Fruit fly (Drosophila melanogaster) whole organism, embryonic: ENCODE results near the gene Atg14.

Source experiments
- Blimp-1 ChIP-seq: fragments of 200-800 bp; sonication (Bioruptor generic); optimal IDR thresholded peaks from 3 replicates; lab custom pipeline; 2018; ENCODE audit warnings: missing biosample characterization, missing genetic modification characterization, mild to moderate bottlenecking, moderate library complexity, missing genetic modification reagents
- CG10321 ChIP-seq: fragments of 200-800 bp; sonication (Bioruptor generic); IDR thresholded peaks from 2 replicates; pipeline ENCODE4 v1.3.6; 2022; ENCODE audit warnings: missing biosample characterization, missing genetic modification characterization
- CG10565 ChIP-seq: fragments of 200-800 bp; sonication (Bioruptor generic); optimal IDR thresholded peaks from 3 replicates; lab custom pipeline; 2016; ENCODE audit warnings: missing biosample characterization, mild to moderate bottlenecking, missing genetic modification characterization
- CG12219 ChIP-seq: fragments of 200-800 bp; sonication (Bioruptor generic); optimal IDR thresholded peaks from 3 replicates; lab custom pipeline; 2018; ENCODE audit warnings: missing biosample characterization, mild to moderate bottlenecking, missing genetic modification characterization
- CG15696 ChIP-seq: fragments of 200-800 bp; sonication (Bioruptor generic); optimal IDR thresholded peaks from 2 replicates; lab custom pipeline; 2019; ENCODE audit warnings: missing biosample characterization, mild to moderate bottlenecking, missing genetic modification characterization, moderate library complexity
- CG18599 ChIP-seq: fragments of 200-800 bp; sonication (Bioruptor generic); optimal IDR thresholded peaks from 3 replicates; lab custom pipeline; 2017; ENCODE audit warnings: missing biosample characterization, missing genetic modification characterization, mild to moderate bottlenecking, moderate library complexity, missing genetic modification reagents
- CG31388 ChIP-seq: fragments of 200-800 bp; sonication (Bioruptor generic); optimal IDR thresholded peaks from 2 replicates; lab custom pipeline; 2016; ENCODE audit warnings: missing biosample characterization, missing genetic modification characterization
- CG3281 ChIP-seq: fragments of 200-800 bp; sonication (Bioruptor generic); optimal IDR thresholded peaks from 3 replicates; lab custom pipeline; 2017; ENCODE audit warnings: missing biosample characterization, mild to moderate bottlenecking, missing genetic modification characterization
- CG33557 ChIP-seq: fragments of 200-800 bp; sonication (Bioruptor generic); optimal IDR thresholded peaks from 2 replicates; lab custom pipeline; 2019; ENCODE audit warnings: missing biosample characterization, mild to moderate bottlenecking, missing genetic modification characterization, moderate library complexity
- CG5953 ChIP-seq: fragments of 200-800 bp; sonication (Bioruptor generic); IDR thresholded peaks from 2 replicates; pipeline ENCODE4 v1.3.6; 2022; ENCODE audit warnings: missing biosample characterization, missing genetic modification characterization
- CG6654 ChIP-seq: fragments of 200-800 bp; sonication (Bioruptor generic); optimal IDR thresholded peaks from 2 replicates; lab custom pipeline; 2017; ENCODE audit warnings: missing biosample characterization, mild to moderate bottlenecking, missing genetic modification characterization
- CG7556 ChIP-seq: fragments of 200-800 bp; sonication (Bioruptor generic); optimal IDR thresholded peaks from 2 replicates; lab custom pipeline; 2017; ENCODE audit warnings: missing biosample characterization, mild to moderate bottlenecking, missing genetic modification characterization
- CG7963 ChIP-seq: fragments of 200-800 bp; sonication (Bioruptor generic); IDR thresholded peaks from 3 replicates; pipeline ENCODE4 v1.3.6; 2022; ENCODE audit warnings: missing biosample characterization, missing genetic modification characterization; ENCODE audit not compliant: partially characterized antibody
- CG8290 ChIP-seq, 3 experiments: fragments of 200-800 bp; sonication (Bioruptor generic); optimal IDR thresholded peaks; 2 replicates each; lab custom pipeline; 2016 to 2019; ENCODE audit warnings: missing biosample characterization in 3 of 3, missing genetic modification characterization in 3 of 3, mild to moderate bottlenecking in 2 of 3, moderate library complexity in 1 of 3
- CG8359 ChIP-seq: fragments of 200-800 bp; sonication (Bioruptor generic); optimal IDR thresholded peaks from 2 replicates; lab custom pipeline; 2017; ENCODE audit warnings: missing biosample characterization, mild to moderate bottlenecking, missing genetic modification characterization, borderline replicate concordance
- CG8765 ChIP-seq: fragments of 200-800 bp; sonication (Bioruptor generic); IDR thresholded peaks from 2 replicates; pipeline ENCODE4 v1.3.6; 2022; ENCODE audit warnings: missing biosample characterization, missing genetic modification characterization
- CG8924 ChIP-seq: fragments of 200-800 bp; optimal IDR thresholded peaks from 3 replicates; lab custom pipeline; 2019; ENCODE audit warnings: missing biosample characterization, mild to moderate bottlenecking, missing genetic modification characterization, moderate library complexity
- CG9609 ChIP-seq: fragments of 200-800 bp; sonication (Bioruptor generic); optimal IDR thresholded peaks from 3 replicates; lab custom pipeline; 2016; ENCODE audit warnings: missing biosample characterization, missing genetic modification characterization
- CTCF ChIP-seq: fragments of 200-800 bp; sonication (Bioruptor generic); optimal IDR thresholded peaks from 2 replicates; lab custom pipeline; 2017; ENCODE audit warnings: missing biosample characterization, mild to moderate bottlenecking, missing genetic modification characterization, moderate library complexity
- CrebB ChIP-seq: fragments of 200-800 bp; sonication (Bioruptor generic); optimal IDR thresholded peaks from 3 replicates; lab custom pipeline; 2018; ENCODE audit warnings: missing biosample characterization, mild to moderate bottlenecking, missing genetic modification characterization
- Dip3 ChIP-seq: fragments of 200-800 bp; sonication (Bioruptor generic); optimal IDR thresholded peaks from 3 replicates; lab custom pipeline; 2016; ENCODE audit warnings: missing biosample characterization, missing genetic modification characterization
- GATAe ChIP-seq: fragments of 200-800 bp; sonication (Bioruptor generic); conservative IDR thresholded peaks from 2 replicates; pipeline ENCODE4 v1.3.6; 2022; ENCODE audit warnings: missing biosample characterization, missing genetic modification characterization
- HHEX ChIP-seq: fragments of 200-800 bp; sonication (Bioruptor generic); optimal IDR thresholded peaks from 3 replicates; lab custom pipeline; 2017; ENCODE audit warnings: missing biosample characterization, mild to moderate bottlenecking, missing genetic modification characterization, missing genetic modification reagents
- HLH3B ChIP-seq: fragments of 200-800 bp; sonication (Bioruptor generic); IDR thresholded peaks from 2 replicates; pipeline ENCODE4 v1.3.6; 2022; ENCODE audit warnings: missing biosample characterization, missing genetic modification characterization
- Hr3 ChIP-seq: fragments of 200-800 bp; sonication (Bioruptor generic); optimal IDR thresholded peaks from 3 replicates; lab custom pipeline; 2016; ENCODE audit warnings: missing biosample characterization, missing genetic modification characterization
- Hr78 ChIP-seq, 2 experiments: fragments of 200-800 bp in 1 of 2; fragments of >200 bp in 1 of 2; sonication (Bioruptor generic) in 1 of 2; optimal IDR thresholded peaks; 2 replicates each; lab custom pipeline; 2017 to 2019; ENCODE audit warnings: missing biosample characterization in 2 of 2, missing genetic modification characterization in 2 of 2, mild to moderate bottlenecking in 1 of 2, moderate library complexity in 1 of 2
- NK7.1 ChIP-seq: fragments of 200-800 bp; sonication (Bioruptor generic); optimal IDR thresholded peaks from 3 replicates; lab custom pipeline; 2016; ENCODE audit warnings: missing biosample characterization, missing genetic modification characterization
- Neu2 ChIP-seq: fragments of 200-800 bp; sonication (Bioruptor generic); optimal IDR thresholded peaks from 3 replicates; lab custom pipeline; 2016; ENCODE audit warnings: missing biosample characterization, missing genetic modification characterization, borderline replicate concordance
- Nf-YA ChIP-seq: fragments of 200-800 bp; sonication (Bioruptor generic); IDR thresholded peaks from 2 replicates; pipeline ENCODE4 v1.3.6; 2022; ENCODE audit warnings: missing biosample characterization, missing genetic modification characterization
- Pdp1 ChIP-seq, 2 experiments: fragments of 200-800 bp; sonication (Bioruptor generic); optimal IDR thresholded peaks; 3 replicates each; lab custom pipeline; 2016; ENCODE audit warnings: missing biosample characterization in 2 of 2, missing genetic modification characterization in 2 of 2, mild to moderate bottlenecking in 1 of 2, moderate library complexity in 1 of 2
- Rfx ChIP-seq: fragments of 200-800 bp; sonication (Bioruptor generic); IDR thresholded peaks from 2 replicates; pipeline ENCODE4 v1.3.6; 2022; ENCODE audit warnings: missing biosample characterization, missing genetic modification characterization
- Rx ChIP-seq: fragments of 200-800 bp; sonication (Bioruptor generic); IDR thresholded peaks from 2 replicates; pipeline ENCODE4 v1.3.6; 2022; ENCODE audit warnings: missing biosample characterization, missing genetic modification characterization
- Xrp1 ChIP-seq: fragments of 200-800 bp; sonication (Bioruptor generic); IDR thresholded peaks from 2 replicates; pipeline ENCODE4 v1.3.6; 2022; ENCODE audit warnings: missing biosample characterization, missing genetic modification characterization
- amos ChIP-seq: fragments of 200-800 bp; sonication (Bioruptor generic); IDR thresholded peaks from 2 replicates; pipeline ENCODE4 v1.3.6; 2022; ENCODE audit warnings: missing biosample characterization, missing genetic modification characterization; ENCODE audit not compliant: partially characterized antibody
- ap ChIP-seq: fragments of 200-800 bp; sonication (Bioruptor generic); IDR thresholded peaks from 2 replicates; pipeline ENCODE4 v1.3.6; 2022; ENCODE audit warnings: missing biosample characterization, missing genetic modification characterization
- ara ChIP-seq: fragments of 200-800 bp; sonication (Bioruptor generic); IDR thresholded peaks from 2 replicates; pipeline ENCODE4 v1.3.6; 2022; ENCODE audit warnings: missing biosample characterization, missing genetic modification characterization
- chn ChIP-seq: fragments of 200-800 bp; sonication (Bioruptor generic); optimal IDR thresholded peaks from 2 replicates; lab custom pipeline; 2016; ENCODE audit warnings: missing biosample characterization, missing genetic modification characterization
- ci ChIP-seq: fragments of 200-800 bp; sonication (Bioruptor generic); IDR thresholded peaks from 3 replicates; pipeline ENCODE4 v1.3.6; 2022; ENCODE audit warnings: missing biosample characterization, missing genetic modification characterization
- crol ChIP-seq: fragments of 200-800 bp; sonication (Bioruptor generic); IDR thresholded peaks from 2 replicates; pipeline ENCODE4 v1.3.6; 2022; ENCODE audit warnings: missing biosample characterization, missing genetic modification characterization
- esg ChIP-seq: fragments of 200-800 bp; sonication (Bioruptor generic); conservative IDR thresholded peaks from 2 replicates; pipeline ENCODE4 v1.3.6; 2022; ENCODE audit warnings: missing biosample characterization, missing genetic modification characterization
- gcm ChIP-seq: fragments of 200-800 bp; sonication (Bioruptor generic); optimal IDR thresholded peaks from 2 replicates; lab custom pipeline; 2019; ENCODE audit warnings: missing biosample characterization, mild to moderate bottlenecking, missing genetic modification characterization, moderate library complexity
- hkb ChIP-seq, 2 experiments: fragments of 200-800 bp in 1 of 2; fragments of >200 bp in 1 of 2; sonication (Bioruptor generic) in 1 of 2; IDR thresholded peaks in 1 of 2; optimal IDR thresholded peaks in 1 of 2; 2 replicates each; pipeline versions ENCODE4 v1.3.6 to Lab custom; 2017 to 2022; ENCODE audit warnings: missing biosample characterization in 1 of 2, missing genetic modification characterization in 1 of 2
- lab ChIP-seq: fragments of 200-800 bp; sonication (Bioruptor generic); optimal IDR thresholded peaks from 3 replicates; lab custom pipeline; 2017; ENCODE audit warnings: missing biosample characterization, missing genetic modification characterization, mild to moderate bottlenecking, moderate library complexity, missing genetic modification reagents
- nau ChIP-seq: fragments of 200-800 bp; sonication (Bioruptor generic); optimal IDR thresholded peaks from 3 replicates; lab custom pipeline; 2017; ENCODE audit warnings: missing biosample characterization, mild to moderate bottlenecking, missing genetic modification characterization, missing genetic modification reagents
- repo ChIP-seq: fragments of 200-800 bp; sonication (Bioruptor generic); optimal IDR thresholded peaks from 2 replicates; lab custom pipeline; 2016; ENCODE audit warnings: missing biosample characterization, missing genetic modification characterization
- rib ChIP-seq: fragments of 200-800 bp; sonication (Bioruptor generic); IDR thresholded peaks from 2 replicates; pipeline ENCODE4 v1.3.6; 2022; ENCODE audit warnings: missing biosample characterization, missing genetic modification characterization
- run ChIP-seq: fragments of 200-800 bp; sonication (Bioruptor generic); optimal IDR thresholded peaks from 3 replicates; lab custom pipeline; 2018; ENCODE audit warnings: missing biosample characterization, mild to moderate bottlenecking, missing genetic modification characterization
- twi ChIP-seq: fragments of 200-800 bp; optimal IDR thresholded peaks from 2 replicates; lab custom pipeline; 2019; ENCODE audit warnings: missing biosample characterization, mild to moderate bottlenecking, missing genetic modification characterization, moderate library complexity
- zen ChIP-seq: fragments of 200-800 bp; sonication (Bioruptor generic); optimal IDR thresholded peaks from 3 replicates; lab custom pipeline; 2018; ENCODE audit warnings: missing biosample characterization, mild to moderate bottlenecking, missing genetic modification characterization, moderate library complexity

The Atg14 gene

DNA sequence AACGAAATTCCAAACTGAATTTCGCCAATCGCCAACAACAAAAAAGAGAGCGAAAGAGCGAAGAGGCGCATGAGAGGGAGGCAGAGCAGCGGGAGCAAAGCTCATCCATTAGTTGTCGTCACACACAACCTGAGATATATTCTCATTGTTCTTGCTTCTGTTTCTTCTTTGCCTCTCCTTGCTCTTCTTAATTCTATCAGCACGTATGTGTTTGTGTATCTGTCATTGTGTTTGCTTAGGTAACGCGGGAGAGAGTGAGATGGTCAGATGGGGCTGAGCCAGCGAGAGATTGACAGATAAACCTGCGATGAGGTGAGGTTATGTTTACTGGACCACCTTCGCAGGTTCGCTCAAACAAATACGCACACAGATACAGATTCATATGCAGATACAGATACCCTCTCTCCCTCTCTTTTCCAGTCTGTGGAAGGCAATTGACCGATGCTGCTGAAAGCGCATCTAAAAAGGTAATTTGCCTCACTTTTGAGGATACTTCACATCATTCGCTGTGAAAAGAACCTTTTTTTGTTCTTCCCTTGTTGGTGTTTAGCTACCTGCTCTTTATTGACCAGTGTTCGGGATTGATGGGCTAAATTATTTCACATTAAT is 42.1 kb upstream of the Atg14 start (continued):
- TF ChIP-seq Hr78 (GFP tag; optimal IDR thresholded peaks at IDR 0.05; lab: Kevin White, UChicago) (peak in 1 of 2 experiments; percentile 6), CG8290 (GFP tag; optimal IDR thresholded peaks at IDR 0.05; lab: Kevin White, UChicago) (no peak), CG8290 (tag; optimal IDR thresholded peaks at IDR 0.05; lab: Kevin White, UChicago) (peak in 1 of 2 experiments; percentile 38), CG12219 (peak; percentile 6), CG8359 (GFP tag; lab: Kevin White, UChicago) (no peak), ci (GFP tag; lab: Robert Waterston, UW) (peak; percentile 64), hkb (optimal IDR thresholded peaks at IDR 0.05; lab: Kevin White, UChicago) (no peak), hkb (GFP tag; IDR thresholded peaks at IDR 0.05; lab: Robert Waterston, UW) (no peak), CG31388 (GFP tag; lab: Kevin White, UChicago) (no peak), Dip3 (GFP tag; lab: Kevin White, UChicago) (no peak), ara (no peak), Blimp-1 (peak; percentile 29), twi (tag; lab: Kevin White, UChicago) (peak; percentile 35), CG6654 (GFP tag; lab: Kevin White, UChicago) (no peak), Hr3 (no peak), Xrp1 (GFP tag; lab: Robert Waterston, UW) (0 out of 2 replicates have a peak, but pooled peaks have one; percentile 19), Neu2 (GFP tag; lab: Kevin White, UChicago) (no peak), amos (GFP tag; lab: Robert Waterston, UW) (no peak), CTCF (GFP tag; lab: Kevin White, UChicago) (no peak), zen (tag; lab: Kevin White, UChicago) (peak; percentile 71), chn (GFP tag; lab: Kevin White, UChicago) (no peak), esg (no peak), run (no peak), HHEX (GFP tag; lab: Kevin White, UChicago) (peak; percentile 15), repo (GFP tag; lab: Kevin White, UChicago) (no peak), CG7556 (GFP tag; lab: Kevin White, UChicago) (no peak), NK7.1 (no peak), crol (GFP tag; lab: Robert Waterston, UW) (peak; percentile 75), HLH3B (GFP tag; lab: Robert Waterston, UW) (no peak), nau (GFP tag; lab: Kevin White, UChicago) (peak; percentile 4), CG8765 (no peak), ap (GFP tag; lab: Robert Waterston, UW) (no peak), CG9609 (GFP tag; lab: Kevin White, UChicago) (no peak), CG18599 (peak; percentile 18), gcm (peak; percentile 2), CG5953 (GFP tag; lab: Robert Waterston, UW) (no peak), CG33557 (GFP tag; lab: Kevin White, UChicago) (peak; percentile 27), lab (peak; percentile 10), CG15696 (peak; percentile 19), rib (peak; percentile 14; the same call in 1 of the 2 replicates), CG10565 (GFP tag; lab: Kevin White, UChicago) (no peak), Rfx (GFP tag; lab: Robert Waterston, UW) (no peak), Pdp1 (GFP tag; optimal IDR thresholded peaks at IDR 0.05; lab: Kevin White, UChicago) (peak in 1 of 2 experiments; percentile 76), CG7963 (no peak), CG8924 (tag; lab: Kevin White, UChicago) (peak; percentile 29), CG10321 (peak; percentile 41; the same call in 1 of the 2 replicates), Nf-YA (GFP tag; lab: Robert Waterston, UW) (no peak), Rx (GFP tag; lab: Robert Waterston, UW) (no peak), CG3281 (GFP tag; lab: Kevin White, UChicago) (peak; percentile 14), GATAe (GFP tag; lab: Robert Waterston, UW) (no peak), CrebB (tag; lab: Kevin White, UChicago) (peak; percentile 55)
